Fruit fly (Drosophila melanogaster) whole organism, embryonic: ENCODE measurements around the gene Usp10.

ENCODE experiments used
- ATbp ChIP-seq: fragments of 200-800 bp; sonication (Bioruptor generic); optimal IDR thresholded peaks from 2 replicates; lab custom pipeline; 2017; ENCODE audit warnings: missing biosample characterization, mild to moderate bottlenecking, missing genetic modification characterization, missing genetic modification reagents
- CG16779 ChIP-seq: fragments of 200-800 bp; sonication (Bioruptor generic); IDR thresholded peaks from 2 replicates; pipeline ENCODE4 v1.3.6; 2022; ENCODE audit warnings: missing biosample characterization, missing genetic modification characterization
- CG2120 ChIP-seq: fragments of 200-800 bp; sonication (Bioruptor generic); optimal IDR thresholded peaks from 3 replicates; lab custom pipeline; 2016; ENCODE audit warnings: missing biosample characterization, missing genetic modification characterization
- CG2199 ChIP-seq: fragments of 200-800 bp; sonication (Bioruptor generic); IDR thresholded peaks from 3 replicates; pipeline ENCODE4 v1.3.6; 2022; ENCODE audit warnings: missing biosample characterization, missing genetic modification characterization
- CG31224 ChIP-seq: fragments of 200-800 bp; sonication (Bioruptor generic); IDR thresholded peaks from 2 replicates; pipeline ENCODE4 v1.3.6; 2022; ENCODE audit warnings: missing biosample characterization, missing genetic modification characterization
- CG31365 ChIP-seq: fragments of 200-800 bp; sonication (Bioruptor generic); optimal IDR thresholded peaks from 2 replicates; lab custom pipeline; 2018; ENCODE audit warnings: missing biosample characterization, mild to moderate bottlenecking, missing genetic modification characterization
- CG34224 ChIP-seq: fragments of 200-800 bp; sonication (Bioruptor generic); IDR thresholded peaks from 3 replicates; pipeline ENCODE4 v1.3.6; 2022; ENCODE audit warnings: missing biosample characterization, missing genetic modification characterization; ENCODE audit not compliant: partially characterized antibody
- CG4730 ChIP-seq: fragments of 200-800 bp; sonication (Bioruptor generic); IDR thresholded peaks from 2 replicates; pipeline ENCODE4 v1.3.6; 2022; ENCODE audit warnings: missing biosample characterization, missing genetic modification characterization
- CG5953 ChIP-seq: fragments of 200-800 bp; sonication (Bioruptor generic); IDR thresholded peaks from 2 replicates; pipeline ENCODE4 v1.3.6; 2022; ENCODE audit warnings: missing biosample characterization, missing genetic modification characterization
- CG7372 ChIP-seq: fragments of 200-800 bp; sonication (Bioruptor generic); IDR thresholded peaks from 2 replicates; pipeline ENCODE4 v1.3.6; 2022; ENCODE audit warnings: missing biosample characterization, missing genetic modification characterization
- CG7556 ChIP-seq: fragments of 200-800 bp; sonication (Bioruptor generic); optimal IDR thresholded peaks from 2 replicates; lab custom pipeline; 2017; ENCODE audit warnings: missing biosample characterization, mild to moderate bottlenecking, missing genetic modification characterization
- CG7928 ChIP-seq: fragments of 200-800 bp; sonication (Bioruptor generic); optimal IDR thresholded peaks from 2 replicates; lab custom pipeline; 2017; ENCODE audit warnings: missing biosample characterization, mild to moderate bottlenecking, missing genetic modification characterization
- CG8924 ChIP-seq: fragments of 200-800 bp; optimal IDR thresholded peaks from 3 replicates; lab custom pipeline; 2019; ENCODE audit warnings: missing biosample characterization, mild to moderate bottlenecking, missing genetic modification characterization, moderate library complexity
- CkIIα-i1 ChIP-seq: fragments of 200-800 bp; sonication (Bioruptor generic); IDR thresholded peaks from 2 replicates; pipeline ENCODE4 v1.3.6; 2022; ENCODE audit warnings: missing biosample characterization, missing genetic modification characterization
- D19A ChIP-seq: fragments of 200-800 bp; optimal IDR thresholded peaks from 3 replicates; lab custom pipeline; 2019; ENCODE audit warnings: missing biosample characterization, mild to moderate bottlenecking, missing genetic modification characterization, moderate library complexity
- Dfd ChIP-seq, 2 experiments: fragments of >200 bp; optimal IDR thresholded peaks; 2 replicates each; lab custom pipeline; 2017; ENCODE audit warnings: missing biosample characterization in 2 of 2, missing genetic modification characterization in 2 of 2
- Doc2 ChIP-seq: fragments of 200-800 bp; sonication (Bioruptor generic); IDR thresholded peaks from 2 replicates; pipeline ENCODE4 v1.3.6; 2022; ENCODE audit warnings: missing biosample characterization, missing genetic modification characterization
- H15 ChIP-seq: fragments of 200-800 bp; sonication (Bioruptor generic); IDR thresholded peaks from 3 replicates; pipeline ENCODE4 v1.3.6; 2022; ENCODE audit warnings: missing biosample characterization, missing genetic modification characterization
- H2.0 ChIP-seq: fragments of 200-800 bp; sonication (Bioruptor generic); IDR thresholded peaks from 2 replicates; pipeline ENCODE4 v1.3.6; 2022; ENCODE audit warnings: missing biosample characterization, missing genetic modification characterization
- Hey ChIP-seq: fragments of 200-800 bp; sonication (Bioruptor generic); optimal IDR thresholded peaks from 3 replicates; lab custom pipeline; 2018; ENCODE audit warnings: missing biosample characterization, mild to moderate bottlenecking, missing genetic modification characterization
- Hr39 ChIP-seq: fragments of >200 bp; optimal IDR thresholded peaks from 2 replicates; lab custom pipeline; 2017
- Kr ChIP-seq: fragments of 200-800 bp; sonication (Bioruptor generic); optimal IDR thresholded peaks from 2 replicates; lab custom pipeline; 2017; ENCODE audit warnings: missing biosample characterization, mild to moderate bottlenecking, missing genetic modification characterization
- MBD-R2 ChIP-seq: fragments of 200-800 bp; sonication (Bioruptor generic); IDR thresholded peaks from 2 replicates; pipeline ENCODE4 v1.3.6; 2022; ENCODE audit warnings: missing biosample characterization, missing genetic modification characterization
- NC2α ChIP-seq: fragments of 200-800 bp; sonication (Bioruptor generic); optimal IDR thresholded peaks from 2 replicates; lab custom pipeline; 2016; ENCODE audit warnings: missing biosample characterization, missing genetic modification characterization
- NK7.1 ChIP-seq: fragments of 200-800 bp; sonication (Bioruptor generic); optimal IDR thresholded peaks from 3 replicates; lab custom pipeline; 2016; ENCODE audit warnings: missing biosample characterization, missing genetic modification characterization
- Pdp1 ChIP-seq, 2 experiments: fragments of 200-800 bp; sonication (Bioruptor generic); optimal IDR thresholded peaks; 3 replicates each; lab custom pipeline; 2016; ENCODE audit warnings: missing biosample characterization in 2 of 2, missing genetic modification characterization in 2 of 2, mild to moderate bottlenecking in 1 of 2, moderate library complexity in 1 of 2
- Usf ChIP-seq: fragments of 200-800 bp; sonication (Bioruptor generic); optimal IDR thresholded peaks from 2 replicates; lab custom pipeline; 2017; ENCODE audit warnings: missing genotype, missing biosample characterization, missing genetic modification characterization
- ase ChIP-seq: fragments of 200-800 bp; sonication (Bioruptor generic); IDR thresholded peaks from 3 replicates; pipeline ENCODE4 v1.3.6; 2022; ENCODE audit warnings: missing biosample characterization, missing genetic modification characterization
- bbx ChIP-seq: fragments of 200-800 bp; sonication (Bioruptor generic); IDR thresholded peaks from 2 replicates; pipeline ENCODE4 v1.3.6; 2022; ENCODE audit warnings: missing biosample characterization, missing genetic modification characterization; ENCODE audit not compliant: partially characterized antibody
- cad ChIP-seq: fragments of >200 bp; optimal IDR thresholded peaks from 2 replicates; lab custom pipeline; 2017; ENCODE audit warnings: missing biosample characterization, missing genetic modification characterization
- chif ChIP-seq, 2 experiments: fragments of 200-800 bp; sonication (Bioruptor generic); optimal IDR thresholded peaks; 3 replicates each; lab custom pipeline; 2016; ENCODE audit warnings: missing biosample characterization in 2 of 2, missing genetic modification characterization in 2 of 2
- croc ChIP-seq: fragments of 200-800 bp; sonication (Bioruptor generic); conservative IDR thresholded peaks from 3 replicates; pipeline ENCODE4 v1.3.6; 2022; ENCODE audit warnings: missing biosample characterization, missing genetic modification characterization
- crp ChIP-seq, 2 experiments: fragments of 200-800 bp; sonication (Bioruptor generic); optimal IDR thresholded peaks; 2 replicates in 1 of 2; 3 replicates in 1 of 2; lab custom pipeline; 2017; ENCODE audit warnings: missing biosample characterization in 2 of 2, missing genetic modification characterization in 2 of 2, mild to moderate bottlenecking in 1 of 2, moderate library complexity in 1 of 2
- cwo ChIP-seq: fragments of 200-800 bp; sonication (Bioruptor generic); optimal IDR thresholded peaks from 3 replicates; lab custom pipeline; 2017; ENCODE audit warnings: missing biosample characterization, missing genetic modification characterization, mild to moderate bottlenecking, moderate library complexity, missing genetic modification reagents
- dimm ChIP-seq: fragments of 200-800 bp; sonication (Bioruptor generic); IDR thresholded peaks from 2 replicates; pipeline ENCODE4 v1.3.6; 2022; ENCODE audit warnings: missing biosample characterization, missing genetic modification characterization
- dm ChIP-seq: fragments of 200-800 bp; sonication (Bioruptor generic); optimal IDR thresholded peaks from 3 replicates; lab custom pipeline; 2016; ENCODE audit warnings: missing biosample characterization, missing genetic modification characterization
- exex ChIP-seq: fragments of 200-800 bp; sonication (Bioruptor generic); optimal IDR thresholded peaks from 4 replicates; lab custom pipeline; 2018; ENCODE audit warnings: missing biosample characterization, mild to moderate bottlenecking, missing genetic modification characterization, moderate library complexity
- ftz-f1 ChIP-seq: fragments of 200-800 bp; sonication (Bioruptor generic); optimal IDR thresholded peaks from 2 replicates; lab custom pipeline; 2016; ENCODE audit warnings: missing biosample characterization, missing genetic modification characterization
- fu2 ChIP-seq: fragments of 200-800 bp; sonication (Bioruptor generic); optimal IDR thresholded peaks from 2 replicates; lab custom pipeline; 2016; ENCODE audit warnings: missing biosample characterization, missing genetic modification characterization
- gce ChIP-seq: fragments of 200-800 bp; sonication (Bioruptor generic); IDR thresholded peaks from 3 replicates; pipeline ENCODE4 v1.3.6; 2022; ENCODE audit warnings: missing biosample characterization, missing genetic modification characterization
- gem ChIP-seq: fragments of 200-800 bp; sonication (Bioruptor generic); optimal IDR thresholded peaks from 2 replicates; lab custom pipeline; 2019; ENCODE audit warnings: missing biosample characterization, mild to moderate bottlenecking, missing genetic modification characterization, moderate library complexity
- gsb-n ChIP-seq: fragments of 200-800 bp; sonication (Bioruptor generic); optimal IDR thresholded peaks from 3 replicates; lab custom pipeline; 2018; ENCODE audit warnings: missing biosample characterization, mild to moderate bottlenecking, missing genetic modification characterization
- lola ChIP-seq, 3 experiments: fragments of >200 bp in 2 of 3; fragments of 200-800 bp in 1 of 3; sonication (Bioruptor generic) in 1 of 3; optimal IDR thresholded peaks; 2 replicates each; lab custom pipeline; 2017 to 2019; ENCODE audit warnings: missing biosample characterization in 3 of 3, missing genetic modification characterization in 3 of 3, mild to moderate bottlenecking in 1 of 3, moderate library complexity in 1 of 3
- lov ChIP-seq, 2 experiments: fragments of 200-800 bp in 1 of 2; fragments of >200 bp in 1 of 2; sonication (Bioruptor generic) in 1 of 2; IDR thresholded peaks in 1 of 2; optimal IDR thresholded peaks in 1 of 2; 2 replicates in 1 of 2; 3 replicates in 1 of 2; pipeline versions ENCODE4 v1.3.6 to Lab custom; 2017 to 2022; ENCODE audit warnings: missing biosample characterization in 1 of 2, missing genetic modification characterization in 1 of 2
- maf-S ChIP-seq: fragments of 200-800 bp; sonication (Bioruptor generic); optimal IDR thresholded peaks from 2 replicates; lab custom pipeline; 2016; ENCODE audit warnings: missing biosample characterization, missing genetic modification characterization
- repo ChIP-seq: fragments of 200-800 bp; sonication (Bioruptor generic); optimal IDR thresholded peaks from 2 replicates; lab custom pipeline; 2016; ENCODE audit warnings: missing biosample characterization, missing genetic modification characterization
- sens-2 ChIP-seq: fragments of 200-800 bp; sonication (Bioruptor generic); IDR thresholded peaks from 2 replicates; pipeline ENCODE4 v1.3.6; 2022; ENCODE audit warnings: missing biosample characterization, missing genetic modification characterization
- tgo ChIP-seq: fragments of 200-800 bp; sonication (Bioruptor generic); IDR thresholded peaks from 3 replicates; pipeline ENCODE4 v1.3.6; 2022; ENCODE audit warnings: missing biosample characterization, missing genetic modification characterization
- twi ChIP-seq: fragments of 200-800 bp; optimal IDR thresholded peaks from 2 replicates; lab custom pipeline; 2019; ENCODE audit warnings: missing biosample characterization, mild to moderate bottlenecking, missing genetic modification characterization, moderate library complexity
- usp ChIP-seq: fragments of >200 bp; optimal IDR thresholded peaks from 2 replicates; lab custom pipeline; 2017; ENCODE audit warnings: missing biosample characterization, missing genetic modification characterization

Gene Usp10

dm6 chr3L:908508-909162, 36.9 kb downstream of the Usp10 start, which contains the start of gene nerfin-1:
nerfin-1 (plus strand) TSS chr3L:909112.
- TF ChIP-seq H15 (GFP tag; lab: Robert Waterston, UW) (0 out of 3 replicates have a peak, but pooled peaks have one; percentile 31), CG2120 (GFP tag; lab: Kevin White, UChicago) (peak; percentile 7), CG7928 (GFP tag; lab: Kevin White, UChicago) (no peak), crp (GFP tag; optimal IDR thresholded peaks at IDR 0.05; lab: Kevin White, UChicago) (peak in 1 of 2 experiments; percentile 32), CG31224 (no peak), lola (GFP tag; optimal IDR thresholded peaks at IDR 0.05; lab: Kevin White, UChicago) (peak in 1 of 3 experiments; percentile 59), ase (GFP tag; lab: Robert Waterston, UW) (0 out of 3 replicates have a peak, but pooled peaks have one; percentile 16), fu2 (no peak), chif (GFP tag; optimal IDR thresholded peaks at IDR 0.05; lab: Kevin White, UChicago) (peak in 1 of 2 experiments; percentile 51), CG34224 (no peak), Hr39 (no peak), exex (no peak), dm (GFP tag; lab: Kevin White, UChicago) (no peak), dimm (GFP tag; lab: Robert Waterston, UW) (no peak), CG5953 (GFP tag; lab: Robert Waterston, UW) (no peak), Pdp1 (GFP tag; optimal IDR thresholded peaks at IDR 0.05; lab: Kevin White, UChicago) (peak in 1 of 2 experiments; percentile 15), Hey (tag; lab: Kevin White, UChicago) (no peak), sens-2 (GFP tag; lab: Robert Waterston, UW) (no peak), CG2199 (GFP tag; lab: Robert Waterston, UW) (no peak), cad (GFP tag; lab: Kevin White, UChicago) (no peak), ftz-f1 (GFP tag; lab: Kevin White, UChicago) (no peak), usp (GFP tag; lab: Kevin White, UChicago) (no peak), gsb-n (tag; lab: Kevin White, UChicago) (peak; percentile 42), ATbp (GFP tag; lab: Kevin White, UChicago) (no peak), Kr (peak; percentile 88), CG7372 (GFP tag; lab: Robert Waterston, UW) (no peak), gce (GFP tag; lab: Robert Waterston, UW) (no peak), bbx (GFP tag; lab: Robert Waterston, UW) (no peak), NC2α (GFP tag; lab: Kevin White, UChicago) (no peak), CkIIα-i1 (no peak), repo (no peak), Doc2 (GFP tag; lab: Robert Waterston, UW) (no peak), lov (optimal IDR thresholded peaks at IDR 0.05; lab: Kevin White, UChicago) (no peak), lov (GFP tag; IDR thresholded peaks at IDR 0.05; lab: Robert Waterston, UW) (no peak), CG7556 (peak; percentile 66), CG31365 (no peak), H2.0 (GFP tag; lab: Robert Waterston, UW) (no peak), tgo (no peak), MBD-R2 (GFP tag; lab: Robert Waterston, UW) (no peak), gem (tag; lab: Kevin White, UChicago) (peak; percentile 41), maf-S (GFP tag; lab: Kevin White, UChicago) (no peak), CG4730 (no peak), Dfd (GFP tag; optimal IDR thresholded peaks at IDR 0.05; lab: Kevin White, UChicago) (no peak), croc (GFP tag; lab: Robert Waterston, UW) (peak; percentile 21; the same call in 1 of the 3 replicates), CG8924 (tag; lab: Kevin White, UChicago) (peak; percentile 24), CG16779 (GFP tag; lab: Robert Waterston, UW) (no peak), D19A (tag; lab: Kevin White, UChicago) (peak; percentile 12), Usf (peak; percentile 16), NK7.1 (GFP tag; lab: Kevin White, UChicago) (no peak), twi (tag; lab: Kevin White, UChicago) (peak; percentile 45), cwo (GFP tag; lab: Kevin White, UChicago) (no peak)
